Fruit fly (Drosophila melanogaster): ENCODE measurements around the gene CG4553.
A peak's percentile ranks its signal among the peaks of the same experiment; 100 is the strongest.

Gene CG4553

dm6 chr3R:25490778-25491664 is 14.3 kb upstream of the CG4553 start, which contains the start of the genes Gnpat and CG5112:
Gene Gnpat, minus strand, starts transcription at chr3R:25490936.
Gene CG5112, plus strand, starts transcription at chr3R:25491460.
- TF ChIP-seq Sin3A (optimal IDR thresholded peaks at IDR 0.05) (no peak), insv (optimal IDR thresholded peaks at IDR 0.05) (no peak), h (optimal IDR thresholded peaks at IDR 0.05) (no peak), Myc (optimal IDR thresholded peaks at IDR 0.05) (no peak), psq (optimal IDR thresholded peaks at IDR 0.05) (no peak), ttk (optimal IDR thresholded peaks at IDR 0.05) (no peak)

dm6 chr3R:25490375-25490774 is 13.7 kb upstream of the CG4553 start:
- no peak for TF ChIP-seq Sin3A (optimal IDR thresholded peaks at IDR 0.05)
- TF ChIP-seq insv (optimal IDR thresholded peaks at IDR 0.05), result no peak
- no peak for TF ChIP-seq ttk (optimal IDR thresholded peaks at IDR 0.05)
- no peak for TF ChIP-seq Myc (optimal IDR thresholded peaks at IDR 0.05)
- no peak for TF ChIP-seq psq (optimal IDR thresholded peaks at IDR 0.05)
- TF ChIP-seq h (optimal IDR thresholded peaks at IDR 0.05), result no peak

- TF ChIP-seq ttk (optimal IDR thresholded peaks at IDR 0.05), result no peak
These were observed 13.0 kb upstream of the CG4553 start for dm6 chr3R:25489685-25490084.

dm6 chr3R:25489116-25489515 is 12.4 kb upstream of the CG4553 start:
- no peak for TF ChIP-seq ttk (optimal IDR thresholded peaks at IDR 0.05)
- no peak for TF ChIP-seq psq (optimal IDR thresholded peaks at IDR 0.05)
- no peak for TF ChIP-seq h (optimal IDR thresholded peaks at IDR 0.05)
- no peak for TF ChIP-seq insv (optimal IDR thresholded peaks at IDR 0.05)
- no peak for TF ChIP-seq Sin3A (optimal IDR thresholded peaks at IDR 0.05)
- TF ChIP-seq Myc (optimal IDR thresholded peaks at IDR 0.05), result no peak

- TF ChIP-seq Sin3A (optimal IDR thresholded peaks at IDR 0.05) (peak; percentile 49), h (optimal IDR thresholded peaks at IDR 0.05) (no peak), psq (optimal IDR thresholded peaks at IDR 0.05) (peak; percentile 4)
These were observed 5.9 kb upstream of the CG4553 start, which contains the start of the genes XNP, CG42488 and CG5116 for dm6 chr3R:25482463-25483173. Gene XNP, minus strand, starts transcription at chr3R:25482834. Gene CG42488, plus strand, starts transcription at chr3R:25483098. Gene CG5116, plus strand, starts transcription at chr3R:25483098.

dm6 chr3R:25472635-25473552 is 3.8 kb downstream of the CG4553 start, which contains the start of the genes Fur1 and Vps33B:
Gene Fur1, minus strand, starts transcription at chr3R:25473058.
Gene Vps33B, plus strand, starts transcription at chr3R:25473490.
- TF ChIP-seq h (optimal IDR thresholded peaks at IDR 0.05) (no peak), Sin3A (optimal IDR thresholded peaks at IDR 0.05) (peak; percentile 98)

dm6 chr3R:25471853-25472634 is 4.7 kb downstream of the CG4553 start:
- no peak for TF ChIP-seq Myc (optimal IDR thresholded peaks at IDR 0.05)
- no peak for TF ChIP-seq insv (optimal IDR thresholded peaks at IDR 0.05)
- no peak for TF ChIP-seq Sin3A (optimal IDR thresholded peaks at IDR 0.05)
- peak; percentile 16 for TF ChIP-seq psq (optimal IDR thresholded peaks at IDR 0.05)

- TF ChIP-seq psq (optimal IDR thresholded peaks at IDR 0.05) (no peak), Sin3A (optimal IDR thresholded peaks at IDR 0.05) (no peak), h (optimal IDR thresholded peaks at IDR 0.05) (no peak), Myc (optimal IDR thresholded peaks at IDR 0.05) (no peak), ttk (optimal IDR thresholded peaks at IDR 0.05) (no peak), insv (optimal IDR thresholded peaks at IDR 0.05) (no peak)
These were observed 10.5 kb downstream of the CG4553 start for dm6 chr3R:25466166-25466565.

dm6 chr3R:25462642-25463317 is 13.9 kb downstream of the CG4553 start:
- TF ChIP-seq Sin3A (optimal IDR thresholded peaks at IDR 0.05) (no peak), Myc (optimal IDR thresholded peaks at IDR 0.05) (no peak), ttk (optimal IDR thresholded peaks at IDR 0.05) (no peak), psq (optimal IDR thresholded peaks at IDR 0.05) (no peak), h (optimal IDR thresholded peaks at IDR 0.05) (no peak), insv (optimal IDR thresholded peaks at IDR 0.05) (no peak)

dm6 chr3R:25461666-25462065 is 15.0 kb downstream of the CG4553 start:
- TF ChIP-seq Myc (optimal IDR thresholded peaks at IDR 0.05) (no peak), insv (optimal IDR thresholded peaks at IDR 0.05) (no peak), h (optimal IDR thresholded peaks at IDR 0.05) (no peak), ttk (optimal IDR thresholded peaks at IDR 0.05) (no peak), Sin3A (optimal IDR thresholded peaks at IDR 0.05) (no peak), psq (optimal IDR thresholded peaks at IDR 0.05) (no peak)

dm6 chr3R:25460650-25461049 is 16.1 kb downstream of the CG4553 start:
- no peak for TF ChIP-seq ttk (optimal IDR thresholded peaks at IDR 0.05)
- no peak for TF ChIP-seq psq (optimal IDR thresholded peaks at IDR 0.05)
- no peak for TF ChIP-seq Sin3A (optimal IDR thresholded peaks at IDR 0.05)
- no peak for TF ChIP-seq insv (optimal IDR thresholded peaks at IDR 0.05)
- no peak for TF ChIP-seq Myc (optimal IDR thresholded peaks at IDR 0.05)
